Worm (Caenorhabditis elegans) whole organism, young adult: ENCODE data around the gene ZK105.6.

ENCODE experiments used
- C17E4.6 ChIP-seq: fragments of 200-800 bp; sonication (Bioruptor generic); IDR thresholded peaks from 2 replicates; pipeline ENCODE4 v1.3.6; 2022; ENCODE audit warnings: missing genetic modification reagents, missing genetic modification characterization, missing compliant biosample characterization
- D2030.7 ChIP-seq: fragments of 200-800 bp; sonication (Bioruptor generic); IDR thresholded peaks from 2 replicates; pipeline ENCODE4 v1.3.6; 2022; ENCODE audit warnings: missing genetic modification reagents, missing genetic modification characterization, missing compliant biosample characterization
- F39B2.1 ChIP-seq: fragments of 200-800 bp; sonication (Bioruptor generic); IDR thresholded peaks from 2 replicates; pipeline ENCODE4 v1.3.6; 2022; ENCODE audit warnings: missing genetic modification reagents, missing genetic modification characterization, missing compliant biosample characterization
- F52B5.7 ChIP-seq: sonication (generic microtip); optimal IDR thresholded peaks from 2 replicates; lab custom pipeline; 2016; ENCODE audit warnings: mild to moderate bottlenecking, missing genetic modification characterization, missing compliant biosample characterization
- F57A8.1 ChIP-seq: fragments of 200-800 bp; sonication (Bioruptor generic); optimal IDR thresholded peaks from 2 replicates; lab custom pipeline; 2018; ENCODE audit warnings: mild to moderate bottlenecking, missing genetic modification characterization, moderate library complexity, missing compliant biosample characterization
- efl-1 ChIP-seq: fragments of 150-350 bp; optimal IDR thresholded peaks from 2 replicates; lab custom pipeline; 2014; ENCODE audit warnings: missing biosample characterization, missing genetic modification reagents, missing genetic modification characterization
- him-1 ChIP-seq: sonication (generic microtip); optimal IDR thresholded peaks from 2 replicates; lab custom pipeline; 2016; ENCODE audit warnings: missing genotype, missing genetic modification reagents, missing genetic modification characterization, missing compliant biosample characterization
- let-607 ChIP-seq, 2 experiments: fragments of 200-800 bp in 1 of 2; sonication (Bioruptor generic) in 1 of 2; sonication (generic microtip) in 1 of 2; optimal IDR thresholded peaks; 2 replicates each; lab custom pipeline; 2016 to 2018; ENCODE audit warnings: mild to moderate bottlenecking in 2 of 2, missing compliant biosample characterization in 2 of 2, missing genetic modification characterization in 2 of 2, moderate library complexity in 2 of 2, missing genotype in 1 of 2
- sea-2 ChIP-seq: fragments of 200-800 bp; sonication (Bioruptor generic); IDR thresholded peaks from 2 replicates; pipeline ENCODE4 v1.3.6; 2022; ENCODE audit warnings: missing genetic modification characterization, missing compliant biosample characterization
- snpc-4 ChIP-seq, 5 experiments: fragments of 150-350 bp in 1 of 5; sonication (generic microtip) in 4 of 5; optimal IDR thresholded peaks; 2 replicates each; lab custom pipeline; 2014 to 2018; ENCODE audit warnings: missing genetic modification characterization in 5 of 5, missing biosample characterization in 3 of 5, antibody characterized with exemption in 2 of 5, mild to moderate bottlenecking in 2 of 5, missing compliant biosample characterization in 2 of 5, missing genotype in 2 of 5, moderate library complexity in 2 of 5, missing genetic modification reagents in 1 of 5
- tlf-1 ChIP-seq: fragments of 200-800 bp; sonication (Bioruptor generic); optimal IDR thresholded peaks from 2 replicates; lab custom pipeline; 2018; ENCODE audit warnings: mild to moderate bottlenecking, missing genetic modification characterization, missing compliant biosample characterization
- zfh-2 ChIP-seq: fragments of 200-800 bp; sonication (Bioruptor generic); conservative IDR thresholded peaks from 2 replicates; pipeline ENCODE4 v1.3.6; 2022; ENCODE audit warnings: missing genetic modification reagents, missing genetic modification characterization, missing compliant biosample characterization
- ztf-3 ChIP-seq: fragments of 200-800 bp; sonication (Bioruptor generic); optimal IDR thresholded peaks from 2 replicates; lab custom pipeline; 2018; ENCODE audit warnings: mild to moderate bottlenecking, missing genetic modification characterization, missing compliant biosample characterization

DNA sequence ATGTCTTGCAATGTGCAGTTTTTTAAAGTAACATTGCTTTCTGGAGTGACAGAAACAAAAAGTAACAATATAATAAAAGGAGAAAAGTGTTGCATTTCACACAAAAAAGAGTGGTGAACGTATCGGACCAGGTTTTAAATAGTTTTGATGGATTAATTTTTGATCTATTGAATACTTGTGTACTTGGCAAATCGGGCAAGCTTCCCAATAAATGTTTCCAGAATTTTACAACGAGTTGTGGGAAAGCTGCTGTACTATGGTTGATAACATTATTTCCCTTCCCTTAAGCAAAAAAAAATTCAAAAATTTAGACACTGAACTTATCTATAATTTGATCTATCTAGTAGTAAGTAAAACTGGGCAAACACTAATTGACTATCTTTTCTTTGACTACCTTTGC lies 30.5 kb downstream of the ZK105.6 start, which contains the start of gene C12D5.10:
- TF ChIP-seq efl-1 (GFP tag; lab: Kevin White, UChicago) (no peak), snpc-4 (GFP tag; optimal IDR thresholded peaks at IDR 0.05; lab: Kevin White, UChicago) (no peak), snpc-4 (tag; optimal IDR thresholded peaks at IDR 0.05; lab: Kevin White, UChicago) (no peak), sea-2 (GFP tag; lab: Robert Waterston, UW) (no peak), D2030.7 (GFP tag; lab: Robert Waterston, UW) (no peak), F39B2.1 (no peak), tlf-1 (GFP tag; lab: Kevin White, UChicago) (no peak), ztf-3 (GFP tag; lab: Kevin White, UChicago) (no peak), C17E4.6 (no peak), F57A8.1 (no peak), let-607 (tag; optimal IDR thresholded peaks at IDR 0.05; lab: Kevin White, UChicago) (no peak), zfh-2 (GFP tag; lab: Robert Waterston, UW) (no peak), F52B5.7 (tag; lab: Kevin White, UChicago) (no peak), him-1 (tag; lab: Kevin White, UChicago) (no peak)
